Worm (Caenorhabditis elegans) whole organism, L4 larva: ENCODE data around the gene col-144.

ENCODE experiments used
- Y75B8A.6 ChIP-seq: fragments of 200-800 bp; sonication (Bioruptor generic); IDR thresholded peaks from 2 replicates; pipeline ENCODE4 v1.3.6; 2022; ENCODE audit warnings: missing genetic modification reagents, missing genetic modification characterization, missing compliant biosample characterization
- ceh-44 ChIP-seq: fragments of 200-800 bp; sonication (Bioruptor generic); IDR thresholded peaks from 2 replicates; pipeline ENCODE4 v1.3.6; 2022; ENCODE audit warnings: missing genetic modification reagents, missing genetic modification characterization, missing compliant biosample characterization
- jun-1 ChIP-seq: fragments of 150-350 bp; optimal IDR thresholded peaks from 2 replicates; lab custom pipeline; 2014; ENCODE audit warnings: missing biosample characterization, missing genetic modification reagents, missing genetic modification characterization
- nhr-28 ChIP-seq: fragments of 150-350 bp; optimal IDR thresholded peaks from 2 replicates; lab custom pipeline; 2014; ENCODE audit warnings: missing biosample characterization, missing genetic modification characterization
- pha-4 ChIP-seq, 2 experiments: fragments of 150-350 bp in 1 of 2; fragments of 200-800 bp in 1 of 2; sonication (Bioruptor generic) in 1 of 2; IDR thresholded peaks in 1 of 2; optimal IDR thresholded peaks in 1 of 2; 2 replicates each; pipeline versions ENCODE4 v1.3.6 to Lab custom; 2014 to 2022; ENCODE audit warnings: missing genetic modification characterization in 2 of 2, missing genetic modification reagents in 2 of 2, missing biosample characterization in 1 of 2, missing compliant biosample characterization in 1 of 2
- unc-130 ChIP-seq: sonication (generic microtip); optimal IDR thresholded peaks from 2 replicates; lab custom pipeline; 2016; ENCODE audit warnings: missing genetic modification reagents, missing genetic modification characterization, missing compliant biosample characterization

DNA sequence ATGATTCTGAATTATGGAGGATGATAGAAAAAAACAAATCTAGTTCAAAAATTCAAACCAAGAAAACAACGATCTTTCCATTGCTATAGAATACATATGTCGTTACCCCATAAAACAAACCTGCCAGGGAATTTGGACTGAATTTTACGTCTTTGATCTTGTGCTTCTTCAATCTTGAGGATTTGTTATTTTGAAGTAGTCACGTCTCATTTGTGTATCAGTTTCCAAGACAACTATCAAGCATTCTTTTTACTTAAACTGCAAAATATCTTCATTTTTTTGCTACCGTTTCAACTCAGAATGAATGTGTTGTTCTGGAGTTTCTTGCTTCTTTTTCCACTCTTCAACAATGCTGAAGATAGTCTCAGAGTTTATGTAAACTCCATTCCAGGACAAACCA lies 29.7 kb downstream of the col-144 start, which contains the start of gene F21C10.19:
- no peak for TF ChIP-seq jun-1 (tag; lab: Kevin White, UChicago)
- no peak for TF ChIP-seq ceh-44 (GFP tag; lab: Robert Waterston, UW)
- TF ChIP-seq pha-4 (GFP tag; IDR thresholded peaks at IDR 0.05; lab: Robert Waterston, UW) = no peak
- no peak for TF ChIP-seq pha-4 (tag; optimal IDR thresholded peaks at IDR 0.05; lab: Kevin White, UChicago)
- no peak for TF ChIP-seq unc-130
- no peak for TF ChIP-seq nhr-28 (tag; lab: Kevin White, UChicago)
- TF ChIP-seq Y75B8A.6 (GFP tag; lab: Robert Waterston, UW) = no peak
